Fruit fly (Drosophila melanogaster): ENCODE data around the gene ush.

Gene ush

dm6 chr2L:475920-476319 is at the start of gene ush:
Gene ush (plus strand): TSS chr2L:476220.
- TF ChIP-seq cic (GFP tag; optimal IDR thresholded peaks at IDR 0.05) (no peak), bab1 (GFP tag; optimal IDR thresholded peaks at IDR 0.05) (no peak), Crg-1 (GFP tag; optimal IDR thresholded peaks at IDR 0.05) (no peak), CG1620 (GFP tag; optimal IDR thresholded peaks at IDR 0.05) (no peak), Clk (GFP tag; optimal IDR thresholded peaks at IDR 0.05) (no peak), pad (GFP tag; optimal IDR thresholded peaks at IDR 0.05) (no peak), ovo (GFP tag; optimal IDR thresholded peaks at IDR 0.05) (no peak), Mnt (GFP tag; optimal IDR thresholded peaks at IDR 0.05) (no peak), Hr96 (GFP tag; optimal IDR thresholded peaks at IDR 0.05) (no peak), toe (GFP tag; optimal IDR thresholded peaks at IDR 0.05) (no peak), kay (GFP tag; ENCODE audit: borderline replicate concordance) (no peak), tj (GFP tag; optimal IDR thresholded peaks at IDR 0.05) (no peak)

- TF ChIP-seq kay (GFP tag; ENCODE audit: borderline replicate concordance) (peak; percentile 6), CG11617 (GFP tag; optimal IDR thresholded peaks at IDR 0.05) (no peak)
Measured at dm6 chr2L:426449-426848, 49.6 kb upstream of the ush start.

- TF ChIP-seq CG7045 (GFP tag; optimal IDR thresholded peaks at IDR 0.05) = no peak
- no peak for TF ChIP-seq CG1620 (GFP tag; optimal IDR thresholded peaks at IDR 0.05)
- TF ChIP-seq cic (GFP tag; optimal IDR thresholded peaks at IDR 0.05) = no peak
- TF ChIP-seq CG12768 (GFP tag; optimal IDR thresholded peaks at IDR 0.05) = no peak
- TF ChIP-seq Crg-1 (GFP tag; optimal IDR thresholded peaks at IDR 0.05) = no peak
- TF ChIP-seq CG7101 (tag; optimal IDR thresholded peaks at IDR 0.05) = no peak
- TF ChIP-seq cnc (optimal IDR thresholded peaks at IDR 0.05) = no peak
- no peak for TF ChIP-seq kay (GFP tag; ENCODE audit: borderline replicate concordance)
- TF ChIP-seq ovo (GFP tag; optimal IDR thresholded peaks at IDR 0.05) = no peak
- no peak for TF ChIP-seq CG33017 (tag; optimal IDR thresholded peaks at IDR 0.05)
- no peak for TF ChIP-seq tj (GFP tag; optimal IDR thresholded peaks at IDR 0.05)
- TF ChIP-seq pad (GFP tag; optimal IDR thresholded peaks at IDR 0.05) = no peak
- no peak for TF ChIP-seq Hr96 (GFP tag; optimal IDR thresholded peaks at IDR 0.05)
- no peak for TF ChIP-seq CG14711 (tag; optimal IDR thresholded peaks at IDR 0.05)
- TF ChIP-seq bab1 (GFP tag; optimal IDR thresholded peaks at IDR 0.05) = no peak
Measured at dm6 chr2L:427338-428234, 48.4 kb upstream of the ush start.

dm6 chr2L:428380-428989 is 47.5 kb upstream of the ush start:
- TF ChIP-seq CG33017 (tag; optimal IDR thresholded peaks at IDR 0.05) = no peak
- TF ChIP-seq CG14711 (tag; optimal IDR thresholded peaks at IDR 0.05) = no peak
- TF ChIP-seq CG7101 (tag; optimal IDR thresholded peaks at IDR 0.05) = no peak
- no peak for TF ChIP-seq Clk (GFP tag; optimal IDR thresholded peaks at IDR 0.05)

- TF ChIP-seq Clk (GFP tag; optimal IDR thresholded peaks at IDR 0.05) = no peak
- TF ChIP-seq pad (GFP tag; optimal IDR thresholded peaks at IDR 0.05) = no peak
- no peak for TF ChIP-seq CG14711 (tag; optimal IDR thresholded peaks at IDR 0.05)
- TF ChIP-seq CG12768 (GFP tag; optimal IDR thresholded peaks at IDR 0.05) = no peak
- TF ChIP-seq cnc (optimal IDR thresholded peaks at IDR 0.05) = no peak
- TF ChIP-seq CG7101 (tag; optimal IDR thresholded peaks at IDR 0.05) = no peak
- TF ChIP-seq kay (GFP tag; ENCODE audit: borderline replicate concordance) = peak; percentile 36
Measured at dm6 chr2L:429680-430484, 46.1 kb upstream of the ush start.

dm6 chr2L:430820-431628 is 45.0 kb upstream of the ush start, which contains the start of gene ex:
Gene ex (plus strand): TSS chr2L:431227.
- peak; percentile 72 for TF ChIP-seq CG7101 (tag; optimal IDR thresholded peaks at IDR 0.05)
- peak; percentile 25 for TF ChIP-seq cic (GFP tag; optimal IDR thresholded peaks at IDR 0.05)
- peak; percentile 60 for TF ChIP-seq CG7045 (GFP tag; optimal IDR thresholded peaks at IDR 0.05)
- peak; percentile 87 for TF ChIP-seq Mnt (GFP tag; optimal IDR thresholded peaks at IDR 0.05)
- no peak for TF ChIP-seq toe (GFP tag; optimal IDR thresholded peaks at IDR 0.05)
- peak; percentile 48 for TF ChIP-seq CG11617 (GFP tag; optimal IDR thresholded peaks at IDR 0.05)
- TF ChIP-seq tj (GFP tag; optimal IDR thresholded peaks at IDR 0.05) = peak; percentile 89
- TF ChIP-seq pad (GFP tag; optimal IDR thresholded peaks at IDR 0.05) = peak; percentile 87
- TF ChIP-seq bab1 (GFP tag; optimal IDR thresholded peaks at IDR 0.05) = peak; percentile 58
- no peak for TF ChIP-seq CG1620 (GFP tag; optimal IDR thresholded peaks at IDR 0.05)
- TF ChIP-seq ovo (GFP tag; optimal IDR thresholded peaks at IDR 0.05) = peak; percentile 48
- TF ChIP-seq Clk (GFP tag; optimal IDR thresholded peaks at IDR 0.05) = peak; percentile 1
- TF ChIP-seq kay (GFP tag; ENCODE audit: borderline replicate concordance) = no peak
- peak; percentile 27 for TF ChIP-seq CG14711 (tag; optimal IDR thresholded peaks at IDR 0.05)
- peak; percentile 82 for TF ChIP-seq CG12768 (GFP tag; optimal IDR thresholded peaks at IDR 0.05)
- no peak for TF ChIP-seq Hr96 (GFP tag; optimal IDR thresholded peaks at IDR 0.05)
- TF ChIP-seq cnc (optimal IDR thresholded peaks at IDR 0.05) = no peak
- TF ChIP-seq CG33017 (tag; optimal IDR thresholded peaks at IDR 0.05) = peak; percentile 76
- no peak for TF ChIP-seq CG5204 (GFP tag; optimal IDR thresholded peaks at IDR 0.05)
- peak; percentile 30 for TF ChIP-seq Crg-1 (GFP tag; optimal IDR thresholded peaks at IDR 0.05)

Measured in whole organism, adult.